Worm (Caenorhabditis elegans) whole organism, L1 larva: Measurements from ENCODE around the gene F28H7.8.

Experiments used
- fkh-10 ChIP-seq: sonication (generic microtip); optimal IDR thresholded peaks from 2 replicates; lab custom pipeline; 2017; ENCODE audit warnings: missing biosample characterization, missing genetic modification reagents, missing genetic modification characterization
- mdl-1 ChIP-seq, 2 experiments: fragments of 150-350 bp; optimal IDR thresholded peaks; 2 replicates each; lab custom pipeline; 2014 to 2017; ENCODE audit warnings: missing biosample characterization in 2 of 2, missing genetic modification characterization in 2 of 2, inconsistent platforms in 1 of 2
- nhr-11 ChIP-seq: fragments of 150-350 bp; optimal IDR thresholded peaks from 2 replicates; lab custom pipeline; 2014; ENCODE audit warnings: missing biosample characterization, missing genetic modification characterization
- nhr-12 ChIP-seq: sonication (generic microtip); optimal IDR thresholded peaks from 2 replicates; lab custom pipeline; 2017; ENCODE audit warnings: missing biosample characterization, missing genetic modification characterization
- nhr-47 ChIP-seq: sonication (generic microtip); optimal IDR thresholded peaks from 2 replicates; lab custom pipeline; 2016; ENCODE audit warnings: mild to moderate bottlenecking, missing genetic modification characterization, moderate library complexity, missing compliant biosample characterization
- nhr-90 ChIP-seq: sonication (generic microtip); optimal IDR thresholded peaks from 2 replicates; lab custom pipeline; 2016; ENCODE audit warnings: mild to moderate bottlenecking, missing genetic modification characterization, missing compliant biosample characterization; ENCODE audit not compliant: poor library complexity
- pqm-1 ChIP-seq: sonication (generic microtip); optimal IDR thresholded peaks from 3 replicates; lab custom pipeline; 2017; ENCODE audit warnings: missing biosample characterization, missing genetic modification characterization
- snpc-4 ChIP-seq: fragments of 150-350 bp; optimal IDR thresholded peaks from 2 replicates; lab custom pipeline; 2014; ENCODE audit warnings: missing biosample characterization, missing genetic modification characterization
- sox-4 ChIP-seq: sonication (generic microtip); optimal IDR thresholded peaks from 2 replicates; lab custom pipeline; 2016; ENCODE audit warnings: missing genetic modification characterization, missing compliant biosample characterization
- unc-62 ChIP-seq: fragments of 150-350 bp; optimal IDR thresholded peaks from 2 replicates; lab custom pipeline; 2014; ENCODE audit warnings: missing biosample characterization, missing genetic modification reagents, missing genetic modification characterization
- zip-4 ChIP-seq: fragments of 200-800 bp; sonication (Bioruptor generic); optimal IDR thresholded peaks from 2 replicates; lab custom pipeline; 2018; ENCODE audit warnings: mild to moderate bottlenecking, missing genetic modification characterization, moderate library complexity, missing compliant biosample characterization

DNA sequence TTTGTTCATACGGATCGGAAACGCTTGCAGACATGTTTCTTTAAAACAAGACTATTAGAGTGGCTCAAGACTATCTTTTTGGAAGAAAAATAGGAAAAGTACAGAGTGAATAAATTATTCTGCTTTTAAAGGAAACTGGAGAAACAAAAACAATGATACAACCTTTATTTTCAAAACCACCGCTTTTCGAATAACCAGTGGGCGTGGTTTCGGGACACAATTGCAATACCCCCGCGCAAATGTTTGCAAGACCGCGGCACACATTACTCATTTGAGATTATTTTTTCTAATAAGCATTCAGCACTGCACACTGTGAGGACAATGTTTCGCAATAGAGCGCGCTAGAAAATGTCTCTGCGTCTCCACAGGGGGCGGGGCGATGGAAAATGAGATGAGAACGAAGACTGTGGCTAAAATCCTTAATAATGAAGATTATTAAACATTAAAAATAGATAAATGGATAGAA lies 49.1 kb downstream of the F28H7.8 start, which contains the start of gene plrg-1:
- TF ChIP-seq unc-62 (GFP tag; lab: Kevin White, UChicago) = no peak
- no peak for TF ChIP-seq nhr-12 (tag; lab: Kevin White, UChicago)
- TF ChIP-seq snpc-4 (tag; lab: Kevin White, UChicago) = peak; percentile 90
- peak; percentile 93 for TF ChIP-seq zip-4 (GFP tag; lab: Kevin White, UChicago)
- peak; percentile 89 for TF ChIP-seq nhr-90
- peak; percentile 74 for TF ChIP-seq nhr-11 (tag; lab: Kevin White, UChicago)
- peak; percentile 41 for TF ChIP-seq fkh-10 (GFP tag; lab: Kevin White, UChicago)
- peak; percentile 38 for TF ChIP-seq sox-4 (tag; lab: Kevin White, UChicago)
- TF ChIP-seq pqm-1 = no peak
- peak; percentile 89 for TF ChIP-seq nhr-47 (tag; lab: Kevin White, UChicago)
- peak in 1 of 2 experiments; percentile 78 for TF ChIP-seq mdl-1 (tag; optimal IDR thresholded peaks at IDR 0.05; lab: Kevin White, UChicago)
